Worm (Caenorhabditis elegans) whole organism, early embryonic: Measurements from ENCODE around the gene chin-1.

Experiments
- B0310.2 ChIP-seq: sonication (generic microtip); optimal IDR thresholded peaks from 2 replicates; lab custom pipeline; 2016; ENCODE audit warnings: mild to moderate bottlenecking, missing genetic modification characterization, missing compliant biosample characterization
- F13C5.2 ChIP-seq: sonication (generic microtip); optimal IDR thresholded peaks from 2 replicates; lab custom pipeline; 2017; ENCODE audit warnings: mild to moderate bottlenecking, missing genetic modification characterization, inconsistent platforms, missing compliant biosample characterization
- aly-1 ChIP-seq: sonication (generic microtip); optimal IDR thresholded peaks from 2 replicates; lab custom pipeline; 2016; ENCODE audit warnings: missing genetic modification characterization, missing compliant biosample characterization
- ama-1 ChIP-seq: fragments of 150-350 bp; optimal IDR thresholded peaks from 2 replicates; lab custom pipeline; 2014
- ceh-13 ChIP-seq: fragments of 200-800 bp; sonication (Bioruptor generic); optimal IDR thresholded peaks from 2 replicates; lab custom pipeline; 2018; ENCODE audit warnings: mild to moderate bottlenecking, missing genetic modification characterization, missing compliant biosample characterization
- ceh-36 ChIP-seq: sonication (generic microtip); optimal IDR thresholded peaks from 2 replicates; lab custom pipeline; 2016; ENCODE audit warnings: missing genetic modification characterization, inconsistent platforms, missing compliant biosample characterization
- ets-7 ChIP-seq: sonication (generic microtip); optimal IDR thresholded peaks from 2 replicates; lab custom pipeline; 2016; ENCODE audit warnings: missing genotype, missing genetic modification characterization, missing compliant biosample characterization
- flt-1 ChIP-seq: fragments of 200-800 bp; sonication (Bioruptor generic); IDR thresholded peaks from 2 replicates; pipeline ENCODE4 v1.3.6; 2022; ENCODE audit warnings: missing genetic modification characterization, missing compliant biosample characterization
- hmbx-1 ChIP-seq: sonication (generic microtip); optimal IDR thresholded peaks from 2 replicates; lab custom pipeline; 2016; ENCODE audit warnings: mild to moderate bottlenecking, missing genetic modification characterization, missing compliant biosample characterization
- hmg-4 ChIP-seq: fragments of 200-800 bp; sonication (Bioruptor generic); optimal IDR thresholded peaks from 2 replicates; lab custom pipeline; 2018; ENCODE audit warnings: mild to moderate bottlenecking, missing genetic modification characterization, missing compliant biosample characterization
- hnd-1 ChIP-seq: sonication (generic microtip); optimal IDR thresholded peaks from 2 replicates; lab custom pipeline; 2016; ENCODE audit warnings: missing genetic modification characterization, missing compliant biosample characterization
- pes-1 ChIP-seq: fragments of 200-800 bp; sonication (Bioruptor generic); IDR thresholded peaks from 2 replicates; pipeline ENCODE4 v1.3.6; 2022; ENCODE audit warnings: missing genetic modification reagents, missing genetic modification characterization, missing compliant biosample characterization
- scrt-1 ChIP-seq: fragments of 200-800 bp; sonication (Bioruptor generic); IDR thresholded peaks from 2 replicates; pipeline ENCODE4 v1.3.6; 2022; ENCODE audit warnings: missing genetic modification characterization, missing compliant biosample characterization
- sea-1 ChIP-seq: fragments of 200-800 bp; sonication (Bioruptor generic); conservative IDR thresholded peaks from 2 replicates; pipeline ENCODE4 v1.3.6; 2022; ENCODE audit warnings: missing genetic modification characterization, missing compliant biosample characterization
- tbx-11 ChIP-seq: fragments of 200-800 bp; sonication (Bioruptor generic); IDR thresholded peaks from 2 replicates; pipeline ENCODE4 v1.3.6; 2022; ENCODE audit warnings: missing genetic modification characterization, missing compliant biosample characterization
- tbx-37 ChIP-seq: fragments of 200-800 bp; sonication (Bioruptor generic); conservative IDR thresholded peaks from 2 replicates; pipeline ENCODE4 v1.3.6; 2022; ENCODE audit warnings: missing genetic modification reagents, missing genetic modification characterization, missing compliant biosample characterization
- tra-4 ChIP-seq: sonication (generic microtip); optimal IDR thresholded peaks from 2 replicates; lab custom pipeline; 2017; ENCODE audit warnings: missing genetic modification characterization, missing compliant biosample characterization

Gene chin-1

ce11 chrIII:1054096-1054495 is 17.1 kb upstream of the chin-1 start:
- TF ChIP-seq hmg-4 (GFP tag; lab: Kevin White, UChicago) (peak; percentile 56), aly-1 (tag; lab: Kevin White, UChicago) (no peak), hmbx-1 (no peak), pes-1 (GFP tag; lab: Robert Waterston, UW) (no peak)

- TF ChIP-seq flt-1 (GFP tag; lab: Robert Waterston, UW) (no peak), sea-1 (no peak), tra-4 (tag; lab: Kevin White, UChicago) (no peak), hmg-4 (GFP tag; lab: Kevin White, UChicago) (no peak), hnd-1 (tag; lab: Kevin White, UChicago) (no peak), F13C5.2 (no peak), hmbx-1 (no peak), ets-7 (tag; lab: Kevin White, UChicago) (no peak), scrt-1 (no peak), B0310.2 (tag; lab: Kevin White, UChicago) (no peak), ceh-13 (GFP tag; lab: Kevin White, UChicago) (no peak), tbx-37 (GFP tag; lab: Robert Waterston, UW) (no peak)
These were observed 16.1 kb upstream of the chin-1 start, which contains the start of gene fbxo-11.2 for ce11 chrIII:1053067-1053466. Gene fbxo-11.2 (minus strand): TSS chrIII:1053242.

ce11 chrIII:1052291-1052690 is 15.3 kb upstream of the chin-1 start:
- TF ChIP-seq hmbx-1: no peak
- peak; percentile 90 for TF ChIP-seq ceh-36 (tag; lab: Kevin White, UChicago)

- no peak for TF ChIP-seq scrt-1
- TF ChIP-seq hmg-4 (GFP tag; lab: Kevin White, UChicago): no peak
- no peak for TF ChIP-seq aly-1 (tag; lab: Kevin White, UChicago)
- no peak for TF ChIP-seq tbx-11 (GFP tag; lab: Robert Waterston, UW)
- TF ChIP-seq sea-1: no peak
- no peak for TF ChIP-seq pes-1 (GFP tag; lab: Robert Waterston, UW)
- no peak for TF ChIP-seq ceh-36 (tag; lab: Kevin White, UChicago)
- no peak for TF ChIP-seq F13C5.2
- no peak for TF ChIP-seq hmbx-1
- TF ChIP-seq B0310.2 (tag; lab: Kevin White, UChicago): no peak
- no peak for TF ChIP-seq hnd-1 (tag; lab: Kevin White, UChicago)
- no peak for TF ChIP-seq flt-1 (GFP tag; lab: Robert Waterston, UW)
These were observed 14.9 kb upstream of the chin-1 start for ce11 chrIII:1051877-1052276.

- no peak for TF ChIP-seq hnd-1 (tag; lab: Kevin White, UChicago)
- TF ChIP-seq tra-4 (tag; lab: Kevin White, UChicago): no peak
- no peak for TF ChIP-seq ets-7 (tag; lab: Kevin White, UChicago)
- no peak for TF ChIP-seq hmg-4 (GFP tag; lab: Kevin White, UChicago)
- TF ChIP-seq ceh-36 (tag; lab: Kevin White, UChicago): no peak
These were observed 6.8 kb upstream of the chin-1 start for ce11 chrIII:1043790-1044189.

ce11 chrIII:1040059-1040458 is 3.0 kb upstream of the chin-1 start:
- TF ChIP-seq ama-1 (lab: Kevin White, UChicago) (no peak), ceh-13 (GFP tag; lab: Kevin White, UChicago) (no peak), B0310.2 (tag; lab: Kevin White, UChicago) (no peak), sea-1 (no peak), ets-7 (tag; lab: Kevin White, UChicago) (no peak), pes-1 (GFP tag; lab: Robert Waterston, UW) (no peak), hmg-4 (GFP tag; lab: Kevin White, UChicago) (no peak), F13C5.2 (no peak), scrt-1 (no peak), hmbx-1 (no peak), flt-1 (GFP tag; lab: Robert Waterston, UW) (no peak), tbx-11 (GFP tag; lab: Robert Waterston, UW) (no peak), tbx-37 (GFP tag; lab: Robert Waterston, UW) (no peak), hnd-1 (tag; lab: Kevin White, UChicago) (no peak), aly-1 (tag; lab: Kevin White, UChicago) (no peak)

ce11 chrIII:1034853-1035252 is 2.2 kb downstream of the chin-1 start:
- no peak for TF ChIP-seq hmbx-1
- no peak for TF ChIP-seq ceh-36 (tag; lab: Kevin White, UChicago)
- no peak for TF ChIP-seq flt-1 (GFP tag; lab: Robert Waterston, UW)
- no peak for TF ChIP-seq tbx-11 (GFP tag; lab: Robert Waterston, UW)
- TF ChIP-seq hmg-4 (GFP tag; lab: Kevin White, UChicago): no peak
- no peak for TF ChIP-seq ets-7 (tag; lab: Kevin White, UChicago)
- no peak for TF ChIP-seq ceh-13 (GFP tag; lab: Kevin White, UChicago)
- TF ChIP-seq F13C5.2: no peak
- no peak for TF ChIP-seq sea-1
- TF ChIP-seq scrt-1: no peak
- no peak for TF ChIP-seq ama-1 (lab: Kevin White, UChicago)
- no peak for TF ChIP-seq aly-1 (tag; lab: Kevin White, UChicago)
- TF ChIP-seq tbx-37 (GFP tag; lab: Robert Waterston, UW): no peak
- no peak for TF ChIP-seq pes-1 (GFP tag; lab: Robert Waterston, UW)
- no peak for TF ChIP-seq B0310.2 (tag; lab: Kevin White, UChicago)
- TF ChIP-seq hnd-1 (tag; lab: Kevin White, UChicago): no peak
- TF ChIP-seq tra-4 (tag; lab: Kevin White, UChicago): no peak

ce11 chrIII:1030965-1031364 is 6.0 kb downstream of the chin-1 start, which contains the start of the genes clc-26 and E_BE45912.2:
Gene clc-26 (minus strand): TSS chrIII:1031065.
Gene E_BE45912.2 (minus strand): TSS chrIII:1031103.
- TF ChIP-seq hmbx-1 (no peak), hnd-1 (tag; lab: Kevin White, UChicago) (no peak), tra-4 (tag; lab: Kevin White, UChicago) (no peak), ceh-13 (GFP tag; lab: Kevin White, UChicago) (no peak)
